Worm (Caenorhabditis elegans) whole organism, L2 larva: ENCODE results near the gene F19B6.3.

ENCODE experiments used
- ama-1 ChIP-seq: fragments of 150-350 bp; optimal IDR thresholded peaks from 2 replicates; lab custom pipeline; 2018; ENCODE audit warnings: inconsistent platforms
- egl-27 ChIP-seq: sonication (generic microtip); optimal IDR thresholded peaks from 3 replicates; lab custom pipeline; 2017; ENCODE audit warnings: missing biosample characterization, missing genetic modification reagents, missing genetic modification characterization
- lin-13 ChIP-seq: fragments of 150-350 bp; optimal IDR thresholded peaks from 2 replicates; lab custom pipeline; 2014; ENCODE audit warnings: missing biosample characterization, missing genetic modification reagents, missing genetic modification characterization
- mdl-1 ChIP-seq, 2 experiments: fragments of 150-350 bp in 1 of 2; sonication (generic microtip) in 1 of 2; optimal IDR thresholded peaks; 2 replicates each; lab custom pipeline; 2017; ENCODE audit warnings: missing biosample characterization in 2 of 2, missing genetic modification characterization in 2 of 2

- no peak for TF ChIP-seq mdl-1 (tag; optimal IDR thresholded peaks at IDR 0.05; lab: Kevin White, UChicago)
- no peak for TF ChIP-seq lin-13
- no peak for TF ChIP-seq egl-27 (tag; lab: Kevin White, UChicago)
- TF ChIP-seq ama-1 (lab: Kevin White, UChicago): no peak
Measured at ce11 chrIV:12301161-12301560, 25.9 kb upstream of the F19B6.3 start, which contains the start of gene oac-59.
